Fruit fly (Drosophila melanogaster) whole organism, adult: ENCODE measurements around the gene TAF1B.

ENCODE experiments used
- CG11617 ChIP-seq: fragments of 200-800 bp; sonication (Bioruptor generic); optimal IDR thresholded peaks from 2 replicates; lab custom pipeline; 2017; ENCODE audit warnings: mild to moderate bottlenecking, missing biosample characterization, missing genetic modification reagents, missing genetic modification characterization
- CG12768 ChIP-seq: fragments of 200-800 bp; sonication (Bioruptor generic); optimal IDR thresholded peaks from 2 replicates; lab custom pipeline; 2017; ENCODE audit warnings: missing biosample characterization, missing genetic modification characterization, mild to moderate bottlenecking, moderate library complexity, missing genetic modification reagents
- CG33017 ChIP-seq: fragments of 200-800 bp; sonication (Bioruptor generic); optimal IDR thresholded peaks from 2 replicates; lab custom pipeline; 2018; ENCODE audit warnings: missing biosample characterization, mild to moderate bottlenecking, missing genetic modification characterization, moderate library complexity
- CG7045 ChIP-seq: fragments of 200-800 bp; sonication (Bioruptor generic); optimal IDR thresholded peaks from 2 replicates; lab custom pipeline; 2017; ENCODE audit warnings: missing biosample characterization, mild to moderate bottlenecking, missing genetic modification characterization
- Clk ChIP-seq: fragments of 200-800 bp; sonication (Bioruptor generic); optimal IDR thresholded peaks from 2 replicates; lab custom pipeline; 2017; ENCODE audit warnings: missing biosample characterization, missing genetic modification characterization
- Crg-1 ChIP-seq: fragments of 200-800 bp; sonication (Bioruptor generic); optimal IDR thresholded peaks from 2 replicates; lab custom pipeline; 2016; ENCODE audit warnings: missing biosample characterization, missing genetic modification characterization
- kay ChIP-seq: fragments of 200-800 bp; sonication (Bioruptor generic); peaks from one replicate; lab custom pipeline; 2016; ENCODE audit warnings: missing biosample characterization, missing genetic modification characterization, borderline replicate concordance
- toe ChIP-seq: fragments of 200-800 bp; sonication (Bioruptor generic); optimal IDR thresholded peaks from 2 replicates; lab custom pipeline; 2016; ENCODE audit warnings: missing biosample characterization, missing genetic modification characterization

- TF ChIP-seq Clk (peak; percentile 68), toe (no peak), CG33017 (tag; lab: Kevin White, UChicago) (peak; percentile 25), CG11617 (GFP tag; lab: Kevin White, UChicago) (peak; percentile 8), Crg-1 (peak; percentile 95), CG7045 (GFP tag; lab: Kevin White, UChicago) (peak; percentile 50), kay (GFP tag; lab: Kevin White, UChicago) (no peak), CG12768 (GFP tag; lab: Kevin White, UChicago) (peak; percentile 86)
Measured at dm6 chr3R:10134341-10134668, 9.7 kb downstream of the TAF1B start.
